Worm (Caenorhabditis elegans) whole organism, L4/young adult: ENCODE data around the gene F52H3.11.

Source experiments
- W03F9.2 ChIP-seq: fragments of 150-350 bp; optimal IDR thresholded peaks from 2 replicates; lab custom pipeline; 2014; ENCODE audit warnings: missing biosample characterization, missing genetic modification characterization
- dao-5 ChIP-seq: sonication (generic microtip); optimal IDR thresholded peaks from 2 replicates; lab custom pipeline; 2016; ENCODE audit warnings: missing genotype, missing genetic modification characterization, moderate library complexity, missing compliant biosample characterization
- him-1 ChIP-seq: sonication (generic microtip); optimal IDR thresholded peaks from 2 replicates; lab custom pipeline; 2016; ENCODE audit warnings: missing genotype, missing genetic modification reagents, missing genetic modification characterization, missing compliant biosample characterization

- no peak for TF ChIP-seq him-1 (tag; lab: Kevin White, UChicago)
- TF ChIP-seq dao-5 (tag; lab: Kevin White, UChicago) = no peak
- TF ChIP-seq W03F9.2 (tag; lab: Kevin White, UChicago) = no peak
These were observed 5.2 kb downstream of the F52H3.11 start, which contains the start of gene let-268 for ce11 chrII:10039799-10040198.
